Worm (Caenorhabditis elegans) whole organism, L1 larva: ENCODE results near the gene srz-70.
A peak's percentile ranks its signal among the peaks of the same experiment; 100 is the strongest.

Experiments used
- C16A3.4 ChIP-seq: fragments of 150-350 bp; optimal IDR thresholded peaks from 2 replicates; lab custom pipeline; 2014; ENCODE audit warnings: missing biosample characterization, missing genetic modification characterization
- F16B12.6 ChIP-seq: fragments of 150-350 bp; optimal IDR thresholded peaks from 2 replicates; lab custom pipeline; 2014; ENCODE audit warnings: missing biosample characterization, missing genetic modification characterization
- Y116A8C.19 ChIP-seq: sonication (generic microtip); optimal IDR thresholded peaks from 2 replicates; lab custom pipeline; 2016; ENCODE audit warnings: missing compliant biosample characterization, missing genetic modification characterization, borderline replicate concordance
- aha-1 ChIP-seq: fragments of 150-350 bp; optimal IDR thresholded peaks from 2 replicates; lab custom pipeline; 2014; ENCODE audit warnings: missing biosample characterization, missing genetic modification characterization
- alr-1 ChIP-seq: fragments of 200-800 bp; sonication (Bioruptor generic); optimal IDR thresholded peaks from 2 replicates; lab custom pipeline; 2018; ENCODE audit warnings: borderline replicate concordance, mild to moderate bottlenecking, missing genetic modification characterization, missing compliant biosample characterization
- aly-2 ChIP-seq: fragments of 150-350 bp; optimal IDR thresholded peaks from 2 replicates; lab custom pipeline; 2014; ENCODE audit warnings: missing biosample characterization, missing genetic modification characterization
- ceh-63 ChIP-seq: fragments of 200-800 bp; sonication (Bioruptor generic); optimal IDR thresholded peaks from 2 replicates; lab custom pipeline; 2018; ENCODE audit warnings: mild to moderate bottlenecking, missing genetic modification characterization, missing compliant biosample characterization
- ceh-8 ChIP-seq: fragments of 200-800 bp; sonication (Bioruptor generic); optimal IDR thresholded peaks from 2 replicates; lab custom pipeline; 2018; ENCODE audit warnings: mild to moderate bottlenecking, missing genetic modification characterization, moderate library complexity, missing compliant biosample characterization
- ceh-82 ChIP-seq, 3 experiments: fragments of 150-350 bp in 1 of 3; sonication (generic microtip) in 2 of 3; optimal IDR thresholded peaks; 2 replicates each; lab custom pipeline; 2014 to 2017; ENCODE audit warnings: missing biosample characterization in 3 of 3, missing genetic modification characterization in 3 of 3
- dpl-1 ChIP-seq, 3 experiments: fragments of 150-350 bp in 2 of 3; sonication (generic microtip) in 1 of 3; optimal IDR thresholded peaks; 2 replicates each; lab custom pipeline; 2014 to 2017; ENCODE audit warnings: missing biosample characterization in 3 of 3, missing genetic modification characterization in 3 of 3, missing genetic modification reagents in 3 of 3
- dsc-1 ChIP-seq: sonication (generic microtip); optimal IDR thresholded peaks from 2 replicates; lab custom pipeline; 2016; ENCODE audit warnings: mild to moderate bottlenecking, missing genetic modification characterization, missing compliant biosample characterization
- efl-1 ChIP-seq, 4 experiments: fragments of 150-350 bp; optimal IDR thresholded peaks in 3 of 4; peaks in 1 of 4; 1 replicate in 1 of 4; 2 replicates in 3 of 4; lab custom pipeline; 2014; ENCODE audit warnings: missing biosample characterization in 2 of 4, missing genetic modification characterization in 2 of 4, missing genetic modification reagents in 2 of 4
- egl-27 ChIP-seq, 2 experiments: fragments of 150-350 bp in 1 of 2; sonication (generic microtip); optimal IDR thresholded peaks; 3 replicates each; lab custom pipeline; 2017 to 2018; ENCODE audit warnings: missing biosample characterization in 2 of 2, missing genetic modification characterization in 2 of 2, missing genetic modification reagents in 2 of 2
- elt-3 ChIP-seq, 6 experiments: fragments of 150-350 bp in 1 of 6; sonication (generic microtip); optimal IDR thresholded peaks; 2 replicates each; lab custom pipeline; 2017 to 2018; ENCODE audit warnings: missing biosample characterization in 6 of 6, missing genetic modification characterization in 6 of 6, inconsistent platforms in 1 of 6
- ets-5 ChIP-seq: fragments of 200-800 bp; sonication (Bioruptor generic); IDR thresholded peaks from 2 replicates; pipeline ENCODE4 v1.3.6; 2022; ENCODE audit warnings: missing genetic modification characterization, missing compliant biosample characterization
- fkh-10 ChIP-seq: sonication (generic microtip); optimal IDR thresholded peaks from 2 replicates; lab custom pipeline; 2017; ENCODE audit warnings: missing biosample characterization, missing genetic modification reagents, missing genetic modification characterization
- fkh-8 ChIP-seq: sonication (generic microtip); optimal IDR thresholded peaks from 2 replicates; lab custom pipeline; 2016; ENCODE audit warnings: mild to moderate bottlenecking, missing genetic modification characterization, missing compliant biosample characterization
- fos-1 ChIP-seq: fragments of 150-350 bp; optimal IDR thresholded peaks from 2 replicates; lab custom pipeline; 2014; ENCODE audit warnings: missing biosample characterization, missing genetic modification characterization
- irx-1 ChIP-seq: sonication (generic microtip); optimal IDR thresholded peaks from 2 replicates; lab custom pipeline; 2016; ENCODE audit warnings: missing genetic modification characterization, missing compliant biosample characterization
- isw-1 ChIP-seq: fragments of 200-800 bp; sonication (Bioruptor generic); IDR thresholded peaks from 2 replicates; pipeline ENCODE4 v1.3.6; 2022; ENCODE audit warnings: missing genetic modification characterization, missing compliant biosample characterization
- jun-1 ChIP-seq: fragments of 150-350 bp; optimal IDR thresholded peaks from 2 replicates; lab custom pipeline; 2014; ENCODE audit warnings: missing biosample characterization, missing genetic modification reagents, missing genetic modification characterization
- lin-13 ChIP-seq: fragments of 150-350 bp; optimal IDR thresholded peaks from 2 replicates; lab custom pipeline; 2014; ENCODE audit warnings: missing biosample characterization, missing genetic modification reagents, missing genetic modification characterization
- lin-14 ChIP-seq: fragments of 200-800 bp; sonication (Bioruptor generic); optimal IDR thresholded peaks from 2 replicates; lab custom pipeline; 2018; ENCODE audit warnings: mild to moderate bottlenecking, missing genetic modification characterization, moderate library complexity, missing compliant biosample characterization
- lin-35 ChIP-seq, 2 experiments: fragments of 150-350 bp; optimal IDR thresholded peaks; 2 replicates each; lab custom pipeline; 2014; ENCODE audit warnings: missing biosample characterization in 2 of 2, missing genetic modification characterization in 2 of 2, missing genetic modification reagents in 2 of 2
- lin-39 ChIP-seq: fragments of 150-350 bp; optimal IDR thresholded peaks from 2 replicates; lab custom pipeline; 2014; ENCODE audit warnings: missing biosample characterization, missing genetic modification reagents, missing genetic modification characterization
- lir-3 ChIP-seq: sonication (generic microtip); optimal IDR thresholded peaks from 2 replicates; lab custom pipeline; 2016; ENCODE audit warnings: mild to moderate bottlenecking, missing genetic modification characterization, moderate library complexity, missing compliant biosample characterization; ENCODE audit not compliant: poor library complexity
- lsy-2 ChIP-seq, 2 experiments: fragments of 150-350 bp; optimal IDR thresholded peaks; 2 replicates each; lab custom pipeline; 2014; ENCODE audit warnings: missing biosample characterization in 2 of 2, missing genetic modification characterization in 2 of 2
- mdl-1 ChIP-seq, 2 experiments: fragments of 150-350 bp; optimal IDR thresholded peaks; 2 replicates each; lab custom pipeline; 2014 to 2017; ENCODE audit warnings: missing biosample characterization in 2 of 2, missing genetic modification characterization in 2 of 2, inconsistent platforms in 1 of 2
- mep-1 ChIP-seq: fragments of 150-350 bp; optimal IDR thresholded peaks from 2 replicates; lab custom pipeline; 2014; ENCODE audit warnings: missing biosample characterization, missing genetic modification characterization
- nhr-12 ChIP-seq: sonication (generic microtip); optimal IDR thresholded peaks from 2 replicates; lab custom pipeline; 2017; ENCODE audit warnings: missing biosample characterization, missing genetic modification characterization
- nhr-19 ChIP-seq: fragments of 200-800 bp; sonication (Bioruptor generic); conservative IDR thresholded peaks from 2 replicates; pipeline ENCODE4 v1.3.6; 2022; ENCODE audit warnings: missing genetic modification characterization, missing compliant biosample characterization
- nhr-20 ChIP-seq: sonication (generic microtip); optimal IDR thresholded peaks from 2 replicates; lab custom pipeline; 2016; ENCODE audit warnings: mild to moderate bottlenecking, missing genetic modification characterization, missing compliant biosample characterization
- nhr-28 ChIP-seq: fragments of 150-350 bp; optimal IDR thresholded peaks from 2 replicates; lab custom pipeline; 2014; ENCODE audit warnings: missing biosample characterization, missing genetic modification characterization
- nhr-47 ChIP-seq: sonication (generic microtip); optimal IDR thresholded peaks from 2 replicates; lab custom pipeline; 2016; ENCODE audit warnings: mild to moderate bottlenecking, missing genetic modification characterization, moderate library complexity, missing compliant biosample characterization
- nhr-71 ChIP-seq: sonication (generic microtip); optimal IDR thresholded peaks from 2 replicates; lab custom pipeline; 2016; ENCODE audit warnings: mild to moderate bottlenecking, missing genetic modification characterization, moderate library complexity, missing compliant biosample characterization
- nhr-76 ChIP-seq: sonication (generic microtip); optimal IDR thresholded peaks from 2 replicates; lab custom pipeline; 2017; ENCODE audit warnings: missing biosample characterization, missing genetic modification characterization
- nhr-77 ChIP-seq: fragments of 150-350 bp; optimal IDR thresholded peaks from 2 replicates; lab custom pipeline; 2014; ENCODE audit warnings: missing biosample characterization, missing genetic modification characterization
- nhr-84 ChIP-seq: sonication (generic microtip); optimal IDR thresholded peaks from 2 replicates; lab custom pipeline; 2017; ENCODE audit warnings: missing biosample characterization, missing genetic modification characterization
- nhr-85 ChIP-seq: sonication (generic microtip); peaks from one replicate; lab custom pipeline; 2016; ENCODE audit warnings: missing genetic modification characterization, inconsistent platforms, missing compliant biosample characterization
- pqm-1 ChIP-seq: sonication (generic microtip); optimal IDR thresholded peaks from 3 replicates; lab custom pipeline; 2017; ENCODE audit warnings: missing biosample characterization, missing genetic modification characterization
- skn-1 ChIP-seq: fragments of 150-350 bp; optimal IDR thresholded peaks from 2 replicates; lab custom pipeline; 2014; ENCODE audit warnings: missing biosample characterization, missing genetic modification characterization
- snu-23 ChIP-seq: sonication (generic microtip); optimal IDR thresholded peaks from 2 replicates; lab custom pipeline; 2016; ENCODE audit warnings: missing genetic modification characterization, missing compliant biosample characterization
- sox-4 ChIP-seq: sonication (generic microtip); optimal IDR thresholded peaks from 2 replicates; lab custom pipeline; 2016; ENCODE audit warnings: missing genetic modification characterization, missing compliant biosample characterization
- sptf-1 ChIP-seq: fragments of 150-350 bp; optimal IDR thresholded peaks from 2 replicates; lab custom pipeline; 2014; ENCODE audit warnings: missing biosample characterization, missing genetic modification characterization
- swsn-7 ChIP-seq: sonication (generic microtip); optimal IDR thresholded peaks from 2 replicates; lab custom pipeline; 2016; ENCODE audit warnings: missing genetic modification characterization, missing compliant biosample characterization
- tbx-2 ChIP-seq: sonication (generic microtip); optimal IDR thresholded peaks from 2 replicates; lab custom pipeline; 2016; ENCODE audit warnings: missing genetic modification characterization, missing compliant biosample characterization
- tlp-1 ChIP-seq: fragments of 150-350 bp; optimal IDR thresholded peaks from 2 replicates; lab custom pipeline; 2014; ENCODE audit warnings: missing biosample characterization, missing genetic modification characterization
- unc-30 ChIP-seq: sonication (generic microtip); optimal IDR thresholded peaks from 2 replicates; lab custom pipeline; 2017; ENCODE audit warnings: missing biosample characterization, missing genetic modification characterization
- unc-62 ChIP-seq: fragments of 150-350 bp; optimal IDR thresholded peaks from 2 replicates; lab custom pipeline; 2014; ENCODE audit warnings: missing biosample characterization, missing genetic modification reagents, missing genetic modification characterization
- unc-86 ChIP-seq: sonication (generic microtip); optimal IDR thresholded peaks from 2 replicates; lab custom pipeline; 2016; ENCODE audit warnings: missing genetic modification characterization, missing compliant biosample characterization
- xbp-1 ChIP-seq: sonication (generic microtip); optimal IDR thresholded peaks from 2 replicates; lab custom pipeline; 2016; ENCODE audit warnings: missing genetic modification characterization, missing compliant biosample characterization
- zip-4 ChIP-seq: fragments of 200-800 bp; sonication (Bioruptor generic); optimal IDR thresholded peaks from 2 replicates; lab custom pipeline; 2018; ENCODE audit warnings: mild to moderate bottlenecking, missing genetic modification characterization, moderate library complexity, missing compliant biosample characterization

srz-70 gene

DNA sequence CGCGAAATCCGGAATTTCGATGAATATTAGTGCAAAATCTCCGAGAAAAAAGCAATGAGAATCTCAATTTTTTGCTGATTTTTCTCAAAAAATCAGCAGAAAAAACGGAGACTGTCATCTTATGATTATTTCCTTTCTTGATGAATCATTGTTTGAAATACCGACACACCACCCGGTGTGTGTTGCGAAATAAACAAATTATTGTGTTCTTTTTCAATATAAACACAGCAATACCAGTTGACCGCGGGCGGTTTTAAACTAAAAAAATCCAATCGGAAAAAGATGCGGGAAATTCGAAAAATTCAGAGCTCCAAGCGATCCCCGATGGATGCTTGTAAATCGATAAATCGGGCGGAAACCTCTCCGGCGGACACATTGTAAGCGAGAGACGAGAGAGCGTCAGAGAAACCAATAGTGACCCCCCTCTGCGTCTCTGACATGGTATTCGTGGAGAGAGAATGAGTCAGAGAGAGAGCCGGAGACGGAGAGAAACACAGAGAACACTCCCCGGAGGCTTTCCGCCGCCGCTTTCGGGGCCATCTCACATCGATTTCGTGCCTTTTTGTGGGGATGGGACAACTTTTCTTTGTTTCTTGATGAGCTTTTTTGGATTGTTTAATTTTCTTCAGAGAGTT, 36.7 kb upstream of the srz-70 start:
- TF ChIP-seq unc-86 (tag; lab: Kevin White, UChicago) (peak; percentile 25), ceh-63 (GFP tag; lab: Kevin White, UChicago) (no peak), dpl-1 (GFP tag; optimal IDR thresholded peaks at IDR 0.05; lab: Kevin White, UChicago) (peak; percentile 11 to 50 (median 32)), nhr-12 (tag; lab: Kevin White, UChicago) (no peak), nhr-71 (peak; percentile 66), nhr-77 (tag; lab: Kevin White, UChicago) (peak; percentile 35), mdl-1 (tag; optimal IDR thresholded peaks at IDR 0.05; lab: Kevin White, UChicago) (peak in 1 of 2 experiments; percentile 4), skn-1 (tag; lab: Kevin White, UChicago) (peak; percentile 90), lin-35 (GFP tag; optimal IDR thresholded peaks at IDR 0.05; lab: Kevin White, UChicago) (peak; percentile 62 to 63), Y116A8C.19 (no peak), tbx-2 (peak; percentile 38), nhr-28 (tag; lab: Kevin White, UChicago) (no peak), efl-1 (optimal IDR thresholded peaks at IDR 0.05; lab: Kevin White, UChicago) (peak; percentile 61 to 71), efl-1 (GFP tag; optimal IDR thresholded peaks at IDR 0.05 in 1 of 2; lab: Kevin White, UChicago) (peak; percentile 49 to 96), zip-4 (GFP tag; lab: Kevin White, UChicago) (peak; percentile 50), snu-23 (GFP tag; lab: Kevin White, UChicago) (peak; percentile 72), unc-30 (no peak), lin-14 (GFP tag; lab: Kevin White, UChicago) (peak; percentile 87), lir-3 (tag; lab: Kevin White, UChicago) (no peak), nhr-19 (GFP tag; lab: Robert Waterston, UW) (peak; percentile 71), nhr-20 (tag; lab: Kevin White, UChicago) (peak; percentile 42), fkh-8 (tag; lab: Kevin White, UChicago) (peak; percentile 37), ceh-8 (GFP tag; lab: Kevin White, UChicago) (no peak), swsn-7 (tag; lab: Kevin White, UChicago) (peak; percentile 63), aly-2 (no peak), alr-1 (tag; lab: Kevin White, UChicago) (no peak), elt-3 (tag; optimal IDR thresholded peaks at IDR 0.05; lab: Kevin White, UChicago) (no peak), F16B12.6 (tag; lab: Kevin White, UChicago) (no peak), unc-62 (no peak), nhr-76 (tag; lab: Kevin White, UChicago) (no peak), lsy-2 (tag; optimal IDR thresholded peaks at IDR 0.05; lab: Kevin White, UChicago) (peak; percentile 34 to 70), tlp-1 (tag; lab: Kevin White, UChicago) (no peak), nhr-84 (tag; lab: Kevin White, UChicago) (no peak), irx-1 (tag; lab: Kevin White, UChicago) (no peak), jun-1 (tag; lab: Kevin White, UChicago) (peak; percentile 58), C16A3.4 (tag; lab: Kevin White, UChicago) (peak; percentile 24), nhr-85 (tag; lab: Kevin White, UChicago) (no peak), sptf-1 (tag; lab: Kevin White, UChicago) (no peak), fos-1 (tag; lab: Kevin White, UChicago) (peak; percentile 40), dsc-1 (tag; lab: Kevin White, UChicago) (peak; percentile 40), aha-1 (tag; lab: Kevin White, UChicago) (no peak), pqm-1 (tag; lab: Kevin White, UChicago) (no peak), mep-1 (peak; percentile 25), fkh-10 (GFP tag; lab: Kevin White, UChicago) (no peak), sox-4 (tag; lab: Kevin White, UChicago) (no peak), ets-5 (GFP tag; lab: Robert Waterston, UW) (no peak), lin-13 (peak; percentile 14), nhr-47 (peak; percentile 55), ceh-82 (tag; optimal IDR thresholded peaks at IDR 0.05; lab: Kevin White, UChicago) (peak; percentile 58 to 83 (median 59)), lin-39 (tag; lab: Kevin White, UChicago) (no peak), xbp-1 (tag; lab: Kevin White, UChicago) (peak; percentile 28), isw-1 (GFP tag; lab: Robert Waterston, UW) (peak; percentile 18), egl-27 (tag; optimal IDR thresholded peaks at IDR 0.05; lab: Kevin White, UChicago) (no peak)
